Worm (Caenorhabditis elegans) whole organism, L1 larva: ENCODE results near the gene twk-12.

Experiments used
- ces-1 ChIP-seq: fragments of 150-350 bp; optimal IDR thresholded peaks from 2 replicates; lab custom pipeline; 2014; ENCODE audit warnings: missing biosample characterization, missing genetic modification reagents, missing genetic modification characterization
- dsc-1 ChIP-seq: sonication (generic microtip); optimal IDR thresholded peaks from 2 replicates; lab custom pipeline; 2016; ENCODE audit warnings: mild to moderate bottlenecking, missing genetic modification characterization, missing compliant biosample characterization
- lsy-2 ChIP-seq, 2 experiments: fragments of 150-350 bp; optimal IDR thresholded peaks; 2 replicates each; lab custom pipeline; 2014; ENCODE audit warnings: missing biosample characterization in 2 of 2, missing genetic modification characterization in 2 of 2
- nhr-28 ChIP-seq: fragments of 150-350 bp; optimal IDR thresholded peaks from 2 replicates; lab custom pipeline; 2014; ENCODE audit warnings: missing biosample characterization, missing genetic modification characterization
- rnt-1 ChIP-seq: sonication (generic microtip); optimal IDR thresholded peaks from 2 replicates; lab custom pipeline; 2016; ENCODE audit warnings: mild to moderate bottlenecking, missing genetic modification characterization, moderate library complexity, missing compliant biosample characterization
- skn-1 ChIP-seq: fragments of 150-350 bp; optimal IDR thresholded peaks from 2 replicates; lab custom pipeline; 2014; ENCODE audit warnings: missing biosample characterization, missing genetic modification characterization
- unc-30 ChIP-seq: sonication (generic microtip); optimal IDR thresholded peaks from 2 replicates; lab custom pipeline; 2017; ENCODE audit warnings: missing biosample characterization, missing genetic modification characterization

ce11 chrV:10648146-10648545 is 19.2 kb upstream of the twk-12 start, which contains the start of gene aqp-6:
- TF ChIP-seq nhr-28 (tag; lab: Kevin White, UChicago) (no peak), rnt-1 (tag; lab: Kevin White, UChicago) (no peak), skn-1 (tag; lab: Kevin White, UChicago) (no peak), dsc-1 (no peak), lsy-2 (tag; optimal IDR thresholded peaks at IDR 0.05; lab: Kevin White, UChicago) (no peak), unc-30 (tag; lab: Kevin White, UChicago) (no peak), ces-1 (GFP tag; lab: Kevin White, UChicago) (no peak)
